Worm (Caenorhabditis elegans) whole organism, midembryonic: ENCODE data around the gene pals-40.

Experiments used
- T22C8.4 ChIP-seq: fragments of 200-800 bp; sonication (Bioruptor generic); IDR thresholded peaks from 2 replicates; pipeline ENCODE4 v1.3.6; 2022; ENCODE audit warnings: missing genetic modification characterization, missing compliant biosample characterization
- cog-1 ChIP-seq: sonication (generic microtip); optimal IDR thresholded peaks from 2 replicates; lab custom pipeline; 2016; ENCODE audit warnings: missing genetic modification characterization, missing compliant biosample characterization
- flt-1 ChIP-seq: fragments of 200-800 bp; sonication (Bioruptor generic); IDR thresholded peaks from 2 replicates; pipeline ENCODE4 v1.3.6; 2022; ENCODE audit warnings: missing genetic modification characterization, missing compliant biosample characterization
- klf-2 ChIP-seq: fragments of 200-800 bp; sonication (Bioruptor generic); conservative IDR thresholded peaks from 2 replicates; pipeline ENCODE4 v1.3.6; 2022; ENCODE audit warnings: missing genetic modification reagents, missing genetic modification characterization, missing compliant biosample characterization
- med-1 ChIP-seq: sonication (generic microtip); optimal IDR thresholded peaks from 2 replicates; lab custom pipeline; 2017; ENCODE audit warnings: missing genetic modification characterization, mild to moderate bottlenecking, missing compliant biosample characterization, antibody characterized with exemption, missing genetic modification reagents; ENCODE audit not compliant: insufficient read depth
- ref-1 ChIP-seq: fragments of 200-800 bp; sonication (Bioruptor generic); conservative IDR thresholded peaks from 2 replicates; pipeline ENCODE4 v1.3.6; 2022; ENCODE audit warnings: missing genetic modification reagents, missing genetic modification characterization, missing compliant biosample characterization
- tab-1 ChIP-seq: fragments of 200-800 bp; sonication (Bioruptor generic); IDR thresholded peaks from 2 replicates; pipeline ENCODE4 v1.3.6; 2022; ENCODE audit warnings: missing genetic modification characterization, missing compliant biosample characterization
- ztf-23 ChIP-seq: fragments of 200-800 bp; sonication (Bioruptor generic); IDR thresholded peaks from 2 replicates; pipeline ENCODE4 v1.3.6; 2022; ENCODE audit warnings: missing genetic modification reagents, missing genetic modification characterization, missing compliant biosample characterization
- ztf-29 ChIP-seq: fragments of 200-800 bp; sonication (Bioruptor generic); IDR thresholded peaks from 2 replicates; pipeline ENCODE4 v1.3.6; 2022; ENCODE audit warnings: missing genetic modification reagents, missing genetic modification characterization, missing compliant biosample characterization

DNA sequence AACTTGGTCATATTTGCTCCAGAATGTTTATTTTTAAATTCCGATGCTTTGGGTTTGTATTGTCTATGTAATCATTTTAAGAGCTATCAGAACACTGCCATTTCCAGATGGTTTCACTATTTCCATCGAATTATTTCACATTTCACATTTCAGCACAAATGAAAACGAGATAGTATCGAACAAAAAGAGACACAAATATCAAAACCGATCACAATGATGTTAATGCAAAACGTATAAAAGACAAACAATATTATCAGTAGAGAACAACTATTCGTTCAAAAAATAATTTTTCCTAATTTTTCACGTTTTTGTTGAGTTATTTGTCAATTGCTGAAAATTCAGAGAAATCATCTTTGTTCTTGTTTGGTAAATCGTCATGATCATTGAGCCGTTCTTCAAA, 17.6 kb upstream of the pals-40 start:
- TF ChIP-seq flt-1 (no peak), cog-1 (no peak), klf-2 (GFP tag; lab: Robert Waterston, UW) (no peak), med-1 (GFP tag; lab: Kevin White, UChicago) (no peak), ztf-23 (GFP tag; lab: Robert Waterston, UW) (no peak), ref-1 (GFP tag; lab: Robert Waterston, UW) (no peak), tab-1 (GFP tag; lab: Robert Waterston, UW) (no peak), ztf-29 (GFP tag; lab: Robert Waterston, UW) (no peak), T22C8.4 (GFP tag; lab: Robert Waterston, UW) (no peak)
